Worm (Caenorhabditis elegans): ENCODE results near the gene F11D5.6.

Gene F11D5.6

DNA sequence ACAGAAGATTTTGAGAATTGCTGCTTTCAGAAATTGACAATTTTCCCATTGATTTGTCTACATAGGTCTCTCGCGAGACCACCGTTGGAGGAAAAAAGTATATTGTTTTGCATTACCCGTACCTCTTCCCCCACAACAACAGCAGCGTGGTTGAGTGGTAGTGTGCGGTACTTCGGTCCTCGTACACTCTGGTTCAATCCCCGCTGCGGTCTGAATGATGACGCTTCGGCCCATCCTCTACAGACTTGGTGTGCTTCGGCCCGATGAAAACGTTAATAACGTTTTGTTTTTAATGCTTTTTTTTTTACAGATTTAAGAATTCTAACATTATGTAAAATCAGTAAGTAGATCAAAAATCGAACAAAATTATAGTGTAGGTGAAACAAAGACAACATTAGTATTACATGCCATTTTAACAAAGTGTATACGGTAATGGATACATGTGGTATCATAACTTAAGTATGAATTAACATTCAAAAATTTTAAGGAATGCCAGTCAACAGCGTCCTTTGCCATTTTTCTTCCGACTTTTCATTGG is 21.9 kb upstream of the F11D5.6 start, which contains the start of gene ZK816.3 (continued):
- TF ChIP-seq lin-13 (GFP tag; optimal IDR thresholded peaks at IDR 0.05): no peak
- TF ChIP-seq mep-1 (tag; optimal IDR thresholded peaks at IDR 0.05): peak; percentile 40
- no peak for TF ChIP-seq cey-2 (tag; optimal IDR thresholded peaks at IDR 0.05; ENCODE audit: borderline replicate concordance, insufficient read depth)
- TF ChIP-seq ZK337.2 (GFP tag; IDR thresholded peaks at IDR 0.05): no peak
- TF ChIP-seq hmg-1.1 (GFP tag; IDR thresholded peaks at IDR 0.05): peak; percentile 29; the same call in 1 of the 2 replicates
- no peak for TF ChIP-seq nhr-41 (GFP tag; IDR thresholded peaks at IDR 0.05)
- TF ChIP-seq unc-62 (GFP tag; optimal IDR thresholded peaks at IDR 0.05 in 1 of 2): peak in 1 of 2 experiments; percentile 9
- TF ChIP-seq unc-62 (tag; optimal IDR thresholded peaks at IDR 0.05): no peak
- no peak for TF ChIP-seq R02D3.7 (tag; optimal IDR thresholded peaks at IDR 0.05)
- TF ChIP-seq duxl-1 (tag; optimal IDR thresholded peaks at IDR 0.05; ENCODE audit: poor library complexity): peak; percentile 67
- no peak for TF ChIP-seq daf-12 (tag; optimal IDR thresholded peaks at IDR 0.05)
- no peak for TF ChIP-seq madf-9 (GFP tag; conservative IDR thresholded peaks at IDR 0.05)
- no peak for TF ChIP-seq lin-39 (tag; optimal IDR thresholded peaks at IDR 0.05)
- TF ChIP-seq mes-2 (tag; optimal IDR thresholded peaks at IDR 0.05; ENCODE audit: poor library complexity, severe bottlenecking): peak; percentile 79
- no peak for TF ChIP-seq nhr-6 (tag; optimal IDR thresholded peaks at IDR 0.05)
- peak; percentile 41; the same call in 1 of the 2 replicates for TF ChIP-seq dmd-6 (GFP tag; IDR thresholded peaks at IDR 0.05)
- peak; percentile 45 for TF ChIP-seq dve-1 (tag; optimal IDR thresholded peaks at IDR 0.05; ENCODE audit: insufficient read depth)
- peak; percentile 65; the same call in 1 of the 2 replicates for TF ChIP-seq dmd-8 (GFP tag; IDR thresholded peaks at IDR 0.05)
- TF ChIP-seq ctbp-1 (GFP tag; IDR thresholded peaks at IDR 0.05): peak; percentile 64; the same call in 1 of the 2 replicates
- no peak for TF ChIP-seq mdt-29 (GFP tag; IDR thresholded peaks at IDR 0.05)
- no peak for TF ChIP-seq Y75B8A.6 (GFP tag; IDR thresholded peaks at IDR 0.05)
- no peak; the same call in 1 of the 2 replicates for TF ChIP-seq ceh-44 (GFP tag; IDR thresholded peaks at IDR 0.05)
- TF ChIP-seq rbr-2 (tag; optimal IDR thresholded peaks at IDR 0.05): peak; percentile 45
- TF ChIP-seq aly-2 (tag; optimal IDR thresholded peaks at IDR 0.05): no peak
- TF ChIP-seq unc-39 (tag; optimal IDR thresholded peaks at IDR 0.05): no peak
- no peak for TF ChIP-seq F10B5.3 (tag; optimal IDR thresholded peaks at IDR 0.05)
- TF ChIP-seq fkh-10 (GFP tag; optimal IDR thresholded peaks at IDR 0.05): no peak
- TF ChIP-seq lin-29 (GFP tag; IDR thresholded peaks at IDR 0.05): no peak
- TF ChIP-seq daf-8 (GFP tag; IDR thresholded peaks at IDR 0.05): no peak
- TF ChIP-seq D1046.2 (GFP tag; IDR thresholded peaks at IDR 0.05): no peak
- TF ChIP-seq ceh-32 (tag; optimal IDR thresholded peaks at IDR 0.05; ENCODE audit: poor library complexity): no peak
- no peak for TF ChIP-seq zag-1 (tag; optimal IDR thresholded peaks at IDR 0.05)
- peak; percentile 32; the same call in 1 of the 2 replicates for TF ChIP-seq T26A8.4 (GFP tag; IDR thresholded peaks at IDR 0.05)
- TF ChIP-seq lin-1 (GFP tag; IDR thresholded peaks at IDR 0.05): 0 out of 2 replicates have a peak, but pooled peaks have one; percentile 26
- TF ChIP-seq fos-1 (tag; optimal IDR thresholded peaks at IDR 0.05): no peak
- TF ChIP-seq gei-8 (GFP tag; optimal IDR thresholded peaks at IDR 0.05): no peak
- TF ChIP-seq ceh-20 (GFP tag; IDR thresholded peaks at IDR 0.05): no peak
- peak; percentile 54; the same call in 1 of the 2 replicates for TF ChIP-seq tra-1 (GFP tag; IDR thresholded peaks at IDR 0.05)
- 0 out of 2 replicates have a peak, but pooled peaks have one; percentile 21 for TF ChIP-seq zip-11 (GFP tag; IDR thresholded peaks at IDR 0.05)
- TF ChIP-seq spr-1 (tag; optimal IDR thresholded peaks at IDR 0.05): no peak
- TF ChIP-seq sdz-12 (GFP tag; optimal IDR thresholded peaks at IDR 0.05): no peak
- no peak for TF ChIP-seq nhr-102 (tag; optimal IDR thresholded peaks at IDR 0.05)
- TF ChIP-seq lir-3 (tag; optimal IDR thresholded peaks at IDR 0.05): peak; percentile 26
- TF ChIP-seq unc-130 (GFP tag; optimal IDR thresholded peaks at IDR 0.05): peak; percentile 20
- TF ChIP-seq dpl-1 (GFP tag; optimal IDR thresholded peaks at IDR 0.05): no peak
- TF ChIP-seq madf-5 (GFP tag; IDR thresholded peaks at IDR 0.05): 0 out of 4 replicates have a peak, but pooled peaks of 1 of the 2 experiments have one; percentile 15
- TF ChIP-seq aha-1 (tag): peak; percentile 33
- peak; percentile 80 for TF ChIP-seq lim-7 (GFP tag; IDR thresholded peaks at IDR 0.05)
- no peak for TF ChIP-seq php-3 (GFP tag; IDR thresholded peaks at IDR 0.05)
- TF ChIP-seq saeg-2 (GFP tag; IDR thresholded peaks at IDR 0.05): 0 out of 2 replicates have a peak, but pooled peaks have one; percentile 58

Data from whole organism, L4 larva.